Fruit fly (Drosophila melanogaster) S2 (cell line): ENCODE measurements around the gene Ca-Ma2d.

Experiments
- CG8478 ChIP-seq: fragments of >200 bp; optimal IDR thresholded peaks from 2 replicates; lab custom pipeline; 2018
- CTCF ChIP-seq, 2 experiments: fragments of >200 bp; optimal IDR thresholded peaks; 2 replicates each; lab custom pipeline; 2018

- TF ChIP-seq CG8478 (lab: Kevin White, UChicago) (no peak), CTCF (optimal IDR thresholded peaks at IDR 0.05; lab: Kevin White, UChicago) (no peak)
Measured at dm6 chr2L:16255232-16256117, 24.2 kb downstream of the Ca-Ma2d start.
